Worm (Caenorhabditis elegans) whole organism, L4/young adult: ENCODE data around the gene mcm-6.
A peak's percentile ranks its signal among the peaks of the same experiment; 100 is the strongest.

Source experiments
- W03F9.2 ChIP-seq: fragments of 150-350 bp; optimal IDR thresholded peaks from 2 replicates; lab custom pipeline; 2014; ENCODE audit warnings: missing biosample characterization, missing genetic modification characterization
- dao-5 ChIP-seq: sonication (generic microtip); optimal IDR thresholded peaks from 2 replicates; lab custom pipeline; 2016; ENCODE audit warnings: missing genotype, missing genetic modification characterization, moderate library complexity, missing compliant biosample characterization
- him-1 ChIP-seq: sonication (generic microtip); optimal IDR thresholded peaks from 2 replicates; lab custom pipeline; 2016; ENCODE audit warnings: missing genotype, missing genetic modification reagents, missing genetic modification characterization, missing compliant biosample characterization

Gene mcm-6

ce11 chrIII:9766175-9766574 is 28.0 kb upstream of the mcm-6 start, which contains the start of gene cbp-1:
TSS of gene cbp-1 (plus strand) at chrIII:9766509.
- TF ChIP-seq W03F9.2 (tag; lab: Kevin White, UChicago) (no peak), him-1 (no peak), dao-5 (tag; lab: Kevin White, UChicago) (no peak)

DNA sequence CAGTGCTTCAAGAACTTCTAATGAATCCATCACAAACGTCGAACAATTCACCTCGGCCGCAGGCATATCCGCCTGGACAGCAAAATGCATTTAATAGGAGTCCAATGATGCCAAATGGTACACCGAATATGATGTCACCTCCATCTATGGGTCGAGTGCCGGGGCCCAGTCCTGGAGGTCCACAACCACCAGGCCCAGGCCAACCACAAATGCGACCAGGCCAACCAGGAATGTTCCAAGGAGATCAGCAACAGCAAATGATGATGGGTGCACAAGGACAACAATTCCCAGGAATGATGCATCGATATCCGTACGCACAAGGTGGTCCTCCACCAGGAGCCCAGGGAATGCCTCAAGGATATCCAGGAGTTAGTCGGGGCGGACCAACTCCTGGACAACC is 27.1 kb upstream of the mcm-6 start:
- TF ChIP-seq dao-5 (tag; lab: Kevin White, UChicago) = no peak
- TF ChIP-seq him-1 = no peak
- no peak for TF ChIP-seq W03F9.2 (tag; lab: Kevin White, UChicago)

DNA sequence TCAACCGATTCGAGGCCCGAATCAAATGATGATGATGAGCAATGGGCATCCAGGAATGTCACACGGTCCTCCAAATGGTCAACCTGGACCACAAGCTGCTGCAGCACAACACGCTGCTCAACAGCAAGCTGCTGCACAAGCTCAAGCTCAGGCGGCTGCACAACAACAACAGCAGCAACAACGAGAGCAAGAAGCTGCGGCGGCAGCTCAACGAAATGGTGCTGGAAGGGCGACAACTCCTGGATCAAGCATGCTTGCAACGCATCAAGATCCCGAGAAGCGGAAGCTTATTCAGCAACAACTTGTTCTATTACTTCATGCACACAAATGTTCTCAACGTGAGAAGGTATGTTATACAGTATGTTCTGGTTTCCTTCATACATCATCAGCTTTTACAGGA is 26.1 kb upstream of the mcm-6 start:
- TF ChIP-seq dao-5 (tag; lab: Kevin White, UChicago) (no peak), W03F9.2 (tag; lab: Kevin White, UChicago) (no peak), him-1 (no peak)

DNA sequence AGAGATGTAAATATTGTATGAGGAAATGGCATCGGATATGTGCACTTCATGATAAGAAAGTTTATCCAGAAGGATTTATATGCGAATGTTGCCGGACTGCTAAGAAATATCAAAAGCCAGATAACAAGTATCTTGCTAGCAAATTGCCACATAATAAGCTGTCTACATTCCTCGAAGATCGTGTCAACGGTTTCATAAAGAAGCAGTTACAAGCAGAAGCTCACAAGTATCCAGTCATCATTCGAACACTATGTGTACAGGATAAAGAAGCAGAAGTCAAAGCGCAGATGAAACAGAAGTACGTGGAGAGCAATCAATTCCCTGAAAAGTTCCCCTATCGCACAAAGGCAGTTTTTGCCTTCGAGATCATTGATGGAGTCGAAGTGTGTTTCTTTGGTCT is 23.6 kb upstream of the mcm-6 start:
- TF ChIP-seq dao-5 (tag; lab: Kevin White, UChicago) (no peak), him-1 (no peak), W03F9.2 (tag; lab: Kevin White, UChicago) (no peak)

- TF ChIP-seq dao-5 (tag; lab: Kevin White, UChicago) (no peak), him-1 (no peak), W03F9.2 (tag; lab: Kevin White, UChicago) (no peak)
Observed at ce11 chrIII:9772394-9772793, 21.8 kb upstream of the mcm-6 start.

- no peak for TF ChIP-seq dao-5 (tag; lab: Kevin White, UChicago)
- TF ChIP-seq him-1 = no peak
- TF ChIP-seq W03F9.2 (tag; lab: Kevin White, UChicago) = no peak
Observed at ce11 chrIII:9775916-9776315, 18.3 kb upstream of the mcm-6 start.

DNA sequence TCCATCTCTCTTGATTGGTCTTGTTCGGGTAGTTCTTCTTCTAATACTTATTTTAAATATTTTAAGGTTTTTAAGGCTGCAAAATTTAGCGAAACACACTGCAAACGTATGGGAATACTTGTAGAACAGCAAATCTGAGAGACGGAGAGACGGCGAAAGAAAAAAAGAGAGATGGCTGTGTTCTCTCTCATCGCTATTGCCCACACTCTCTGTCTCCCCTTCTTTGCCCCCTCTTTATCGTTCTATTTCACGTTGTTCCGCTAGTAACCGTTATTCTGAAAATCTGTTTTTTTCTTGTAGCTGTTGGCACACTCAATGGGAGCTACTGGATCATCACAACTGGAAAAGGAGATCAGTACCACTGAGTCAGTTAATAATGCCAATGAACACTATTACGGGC is 17.8 kb upstream of the mcm-6 start, which contains the start of gene usp-46:
usp-46 (plus strand) TSS at position 301 of the 400 bp plus-strand sequence.
- TF ChIP-seq dao-5 (tag; lab: Kevin White, UChicago) (no peak), W03F9.2 (tag; lab: Kevin White, UChicago) (no peak), him-1 (no peak)

DNA sequence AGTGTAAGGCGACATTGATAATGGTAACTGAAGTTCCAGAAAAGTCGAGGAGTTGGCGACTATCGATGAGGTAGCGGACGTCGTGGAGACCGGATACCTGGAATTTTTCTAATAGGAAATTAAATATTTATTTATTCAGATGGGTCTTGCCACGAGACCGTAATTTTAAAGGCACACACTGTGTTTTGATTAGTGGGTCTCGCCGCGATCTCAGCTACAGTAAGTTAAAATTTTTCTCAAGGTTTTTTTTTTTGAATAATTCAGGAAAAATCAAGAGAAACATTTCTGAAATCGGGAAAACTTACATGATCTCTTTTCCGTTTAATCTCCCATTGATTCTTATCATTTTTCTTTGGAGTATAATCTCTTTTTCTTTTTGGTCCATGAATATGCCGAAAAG is 15.1 kb upstream of the mcm-6 start:
- no peak for TF ChIP-seq him-1
- no peak for TF ChIP-seq W03F9.2 (tag; lab: Kevin White, UChicago)
- no peak for TF ChIP-seq dao-5 (tag; lab: Kevin White, UChicago)

ce11 chrIII:9780254-9780653 is 13.9 kb upstream of the mcm-6 start, which contains the start of gene sqv-3:
TSS of gene sqv-3 (minus strand) at chrIII:9780354.
- TF ChIP-seq W03F9.2 (tag; lab: Kevin White, UChicago) = no peak
- TF ChIP-seq dao-5 (tag; lab: Kevin White, UChicago) = no peak
- no peak for TF ChIP-seq him-1

DNA sequence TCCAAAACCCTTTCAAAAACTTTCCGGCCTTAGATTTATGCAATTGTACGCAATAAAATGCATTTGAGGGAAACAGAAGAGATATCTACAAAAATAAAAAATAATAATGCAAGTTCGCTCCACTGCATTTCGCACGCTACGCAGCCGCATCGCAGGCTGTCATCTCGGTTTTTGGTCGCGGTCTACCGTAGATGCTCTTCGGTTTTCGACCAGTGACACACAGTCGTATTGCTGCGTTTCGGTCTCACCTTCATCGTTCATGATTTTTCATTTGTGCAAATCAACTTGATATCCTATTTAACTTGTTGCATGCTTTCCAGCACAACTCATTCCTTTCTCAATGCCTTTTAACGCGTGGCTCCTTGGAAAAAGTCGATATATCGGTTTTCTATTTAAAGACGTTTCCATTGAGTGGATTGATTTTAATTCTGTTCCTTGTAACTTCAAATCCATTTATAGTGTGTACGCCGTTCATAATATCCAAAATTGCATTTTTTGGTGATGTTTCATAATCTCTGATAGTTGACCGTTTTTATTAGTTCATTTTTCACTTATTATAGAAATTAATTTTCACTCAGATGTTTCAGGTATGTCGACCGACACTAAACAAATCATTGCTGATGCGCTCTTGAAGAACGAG is 13.4 kb upstream of the mcm-6 start, which contains the start of gene vha-1:
vha-1 (plus strand) TSS at position 590 of the 640 bp plus-strand sequence.
- TF ChIP-seq dao-5 (tag; lab: Kevin White, UChicago) (no peak), him-1 (peak; percentile 63), W03F9.2 (tag; lab: Kevin White, UChicago) (peak; percentile 87)

DNA sequence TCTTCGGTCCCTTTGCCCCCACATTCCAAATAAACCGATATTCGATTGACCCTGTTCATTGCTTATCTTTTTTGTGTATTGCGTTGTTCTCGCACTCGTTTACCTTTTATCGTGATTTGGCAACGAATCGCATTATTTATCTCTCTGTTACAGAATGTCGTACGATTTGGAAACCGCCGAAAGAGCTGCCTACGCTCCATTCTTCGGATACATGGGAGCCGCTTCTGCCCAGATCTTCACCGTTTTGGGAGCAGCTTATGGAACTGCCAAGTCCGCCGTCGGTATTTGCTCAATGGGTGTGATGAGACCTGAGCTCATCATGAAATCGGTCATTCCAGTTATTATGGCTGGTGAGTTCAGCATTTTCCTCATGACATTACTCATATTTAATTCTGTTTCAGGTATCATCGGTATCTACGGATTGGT is 12.1 kb upstream of the mcm-6 start, which contains the start of gene vha-2:
vha-2 (plus strand) TSS at position 154 of the 426 bp plus-strand sequence.
- TF ChIP-seq him-1 = no peak
- TF ChIP-seq dao-5 (tag; lab: Kevin White, UChicago) = no peak
- TF ChIP-seq W03F9.2 (tag; lab: Kevin White, UChicago) = no peak

- TF ChIP-seq W03F9.2 (tag; lab: Kevin White, UChicago) (no peak), dao-5 (tag; lab: Kevin White, UChicago) (no peak), him-1 (no peak)
Observed at ce11 chrIII:9782483-9783081, 11.6 kb upstream of the mcm-6 start, which contains the start of gene R10E11.6. TSS of gene R10E11.6 (plus strand) at chrIII:9783006.

ce11 chrIII:9783133-9783590 is 11.0 kb upstream of the mcm-6 start:
- TF ChIP-seq him-1 = no peak
- TF ChIP-seq dao-5 (tag; lab: Kevin White, UChicago) = no peak
- TF ChIP-seq W03F9.2 (tag; lab: Kevin White, UChicago) = no peak

- TF ChIP-seq him-1 (no peak), dao-5 (tag; lab: Kevin White, UChicago) (no peak), W03F9.2 (tag; lab: Kevin White, UChicago) (no peak)
Observed at ce11 chrIII:9786776-9787175, 7.4 kb upstream of the mcm-6 start.
